Worm (Caenorhabditis elegans) whole organism, midembryonic: ENCODE data around the gene nep-1.

Experiments
- T22C8.4 ChIP-seq: fragments of 200-800 bp; sonication (Bioruptor generic); IDR thresholded peaks from 2 replicates; pipeline ENCODE4 v1.3.6; 2022; ENCODE audit warnings: missing genetic modification characterization, missing compliant biosample characterization
- cog-1 ChIP-seq: sonication (generic microtip); optimal IDR thresholded peaks from 2 replicates; lab custom pipeline; 2016; ENCODE audit warnings: missing genetic modification characterization, missing compliant biosample characterization
- flt-1 ChIP-seq: fragments of 200-800 bp; sonication (Bioruptor generic); IDR thresholded peaks from 2 replicates; pipeline ENCODE4 v1.3.6; 2022; ENCODE audit warnings: missing genetic modification characterization, missing compliant biosample characterization
- klf-2 ChIP-seq: fragments of 200-800 bp; sonication (Bioruptor generic); conservative IDR thresholded peaks from 2 replicates; pipeline ENCODE4 v1.3.6; 2022; ENCODE audit warnings: missing genetic modification reagents, missing genetic modification characterization, missing compliant biosample characterization
- med-1 ChIP-seq: sonication (generic microtip); optimal IDR thresholded peaks from 2 replicates; lab custom pipeline; 2017; ENCODE audit warnings: missing genetic modification characterization, mild to moderate bottlenecking, missing compliant biosample characterization, antibody characterized with exemption, missing genetic modification reagents; ENCODE audit not compliant: insufficient read depth
- ref-1 ChIP-seq: fragments of 200-800 bp; sonication (Bioruptor generic); conservative IDR thresholded peaks from 2 replicates; pipeline ENCODE4 v1.3.6; 2022; ENCODE audit warnings: missing genetic modification reagents, missing genetic modification characterization, missing compliant biosample characterization
- tab-1 ChIP-seq: fragments of 200-800 bp; sonication (Bioruptor generic); IDR thresholded peaks from 2 replicates; pipeline ENCODE4 v1.3.6; 2022; ENCODE audit warnings: missing genetic modification characterization, missing compliant biosample characterization
- ztf-23 ChIP-seq: fragments of 200-800 bp; sonication (Bioruptor generic); IDR thresholded peaks from 2 replicates; pipeline ENCODE4 v1.3.6; 2022; ENCODE audit warnings: missing genetic modification reagents, missing genetic modification characterization, missing compliant biosample characterization
- ztf-29 ChIP-seq: fragments of 200-800 bp; sonication (Bioruptor generic); IDR thresholded peaks from 2 replicates; pipeline ENCODE4 v1.3.6; 2022; ENCODE audit warnings: missing genetic modification reagents, missing genetic modification characterization, missing compliant biosample characterization

- TF ChIP-seq flt-1 (GFP tag; lab: Robert Waterston, UW) (no peak), ztf-23 (GFP tag; lab: Robert Waterston, UW) (no peak), T22C8.4 (GFP tag; lab: Robert Waterston, UW) (no peak), ref-1 (GFP tag; lab: Robert Waterston, UW) (no peak), ztf-29 (GFP tag; lab: Robert Waterston, UW) (no peak), tab-1 (GFP tag; lab: Robert Waterston, UW) (no peak), cog-1 (no peak), klf-2 (GFP tag; lab: Robert Waterston, UW) (no peak), med-1 (GFP tag; lab: Kevin White, UChicago) (no peak)
Measured at ce11 chrII:11604613-11605012, 52.4 kb downstream of the nep-1 start.
